Fruit fly (Drosophila melanogaster): ENCODE results near the gene ome.

DNA sequence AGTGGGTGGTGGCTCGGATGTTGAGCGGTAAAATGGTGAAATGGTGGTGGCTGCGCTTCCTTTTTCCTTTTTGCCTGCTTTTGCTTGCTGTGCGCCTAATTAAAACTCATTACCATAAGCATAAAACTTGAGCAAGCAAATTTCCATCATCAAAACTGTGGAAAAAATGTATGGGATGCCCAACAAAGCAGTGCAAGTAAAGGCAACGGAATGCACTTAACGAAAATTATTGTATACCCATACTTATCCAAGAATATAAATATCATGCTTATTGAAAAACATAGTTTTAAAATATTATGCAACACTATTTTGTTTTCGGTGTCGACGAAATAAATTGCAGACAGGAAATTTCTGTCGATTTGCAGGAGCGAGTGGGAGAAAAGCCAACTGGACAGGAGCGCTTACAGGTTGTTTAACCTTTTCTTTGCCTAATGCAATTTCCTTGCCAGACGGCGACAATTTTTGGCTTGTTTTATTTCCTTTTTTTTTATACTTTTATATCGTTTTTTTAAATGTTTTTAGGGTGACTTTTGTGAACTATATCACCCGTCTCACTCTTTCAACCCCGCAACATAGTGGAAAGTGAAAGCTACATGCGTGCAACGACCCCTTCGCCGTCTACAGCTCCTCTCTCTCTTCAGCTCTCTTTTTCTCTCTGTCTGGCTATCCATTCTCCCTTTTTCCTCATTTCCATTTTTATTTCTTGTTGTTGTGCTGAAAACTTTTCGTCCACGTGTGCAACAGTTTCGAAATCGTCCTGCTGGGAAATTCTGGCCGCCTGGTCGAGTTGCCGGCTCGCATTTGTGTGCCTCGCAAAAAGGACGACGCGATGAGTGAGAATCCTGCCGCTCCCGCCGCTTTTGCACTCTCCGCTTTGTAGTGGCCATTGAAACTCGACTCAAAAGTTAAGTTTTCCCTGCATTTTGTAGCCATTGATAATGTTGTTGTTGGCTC lies 12.4 kb upstream of the ome start:
- no peak for TF ChIP-seq CrebA (GFP tag; optimal IDR thresholded peaks at IDR 0.05; ENCODE audit: borderline replicate concordance)
- no peak for TF ChIP-seq dmrt93B (GFP tag; optimal IDR thresholded peaks at IDR 0.05)
- no peak for TF ChIP-seq Dif (GFP tag; optimal IDR thresholded peaks at IDR 0.05; ENCODE audit: partially characterized antibody)
- TF ChIP-seq Myc (optimal IDR thresholded peaks at IDR 0.05) = no peak
- TF ChIP-seq CG32264 (GFP tag; optimal IDR thresholded peaks at IDR 0.05) = no peak
- TF ChIP-seq sv (GFP tag; optimal IDR thresholded peaks at IDR 0.05) = no peak
- no peak for TF ChIP-seq fru (GFP tag; optimal IDR thresholded peaks at IDR 0.05)
- no peak for TF ChIP-seq Mio (GFP tag; optimal IDR thresholded peaks at IDR 0.05)
- TF ChIP-seq rgr (GFP tag; optimal IDR thresholded peaks at IDR 0.05) = no peak

All from whole organism, wandering third instar larva.